Fruit fly (Drosophila melanogaster) whole organism, adult: ENCODE measurements around the gene moi.

Source experiments
- CG1620 ChIP-seq: fragments of 200-800 bp; sonication (Bioruptor generic); optimal IDR thresholded peaks from 2 replicates; lab custom pipeline; 2016; ENCODE audit warnings: missing biosample characterization, missing genetic modification characterization
- CG7045 ChIP-seq: fragments of 200-800 bp; sonication (Bioruptor generic); optimal IDR thresholded peaks from 2 replicates; lab custom pipeline; 2017; ENCODE audit warnings: missing biosample characterization, mild to moderate bottlenecking, missing genetic modification characterization
- ovo ChIP-seq: fragments of 200-800 bp; sonication (Bioruptor generic); optimal IDR thresholded peaks from 2 replicates; lab custom pipeline; 2016; ENCODE audit warnings: missing biosample characterization, missing genetic modification characterization

DNA sequence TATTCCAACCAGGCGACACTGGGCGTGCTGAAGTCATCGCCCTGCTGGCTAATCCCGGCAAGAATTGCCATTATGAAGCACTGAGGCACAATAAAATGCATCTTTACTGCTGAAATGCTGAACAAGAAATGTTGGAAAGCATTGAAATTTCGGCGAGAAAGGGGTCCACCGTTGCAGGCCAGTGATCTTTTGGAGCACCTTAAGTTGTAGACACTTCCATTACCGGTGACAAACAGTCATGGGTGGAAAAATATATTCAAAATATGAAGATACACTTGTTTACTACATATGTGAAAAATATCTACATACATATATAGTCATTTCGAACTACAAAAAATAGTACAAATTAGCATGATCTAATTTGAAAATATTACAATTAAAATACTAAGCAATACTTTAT, 47.4 kb downstream of the moi start, which contains the start of gene CG7126:
- TF ChIP-seq ovo, result no peak
- no peak for TF ChIP-seq CG7045 (GFP tag; lab: Kevin White, UChicago)
- TF ChIP-seq CG1620 (GFP tag; lab: Kevin White, UChicago), result no peak
